Worm (Caenorhabditis elegans) whole organism, L1 larva: Measurements from ENCODE around the gene nhr-156.

Experiments
- dsc-1 ChIP-seq: sonication (generic microtip); optimal IDR thresholded peaks from 2 replicates; lab custom pipeline; 2016; ENCODE audit warnings: mild to moderate bottlenecking, missing genetic modification characterization, missing compliant biosample characterization
- lin-35 ChIP-seq, 2 experiments: fragments of 150-350 bp; optimal IDR thresholded peaks; 2 replicates each; lab custom pipeline; 2014; ENCODE audit warnings: missing biosample characterization in 2 of 2, missing genetic modification characterization in 2 of 2, missing genetic modification reagents in 2 of 2
- lsy-2 ChIP-seq, 2 experiments: fragments of 150-350 bp; optimal IDR thresholded peaks; 2 replicates each; lab custom pipeline; 2014; ENCODE audit warnings: missing biosample characterization in 2 of 2, missing genetic modification characterization in 2 of 2
- mab-9 ChIP-seq: fragments of 200-800 bp; sonication (Bioruptor generic); IDR thresholded peaks from 2 replicates; pipeline ENCODE4 v1.3.6; 2022; ENCODE audit warnings: missing genetic modification reagents, missing genetic modification characterization, missing compliant biosample characterization
- pax-3 ChIP-seq: fragments of 200-800 bp; sonication (Bioruptor generic); optimal IDR thresholded peaks from 2 replicates; lab custom pipeline; 2018; ENCODE audit warnings: mild to moderate bottlenecking, missing genetic modification characterization, moderate library complexity, missing compliant biosample characterization
- unc-62 ChIP-seq: fragments of 150-350 bp; optimal IDR thresholded peaks from 2 replicates; lab custom pipeline; 2014; ENCODE audit warnings: missing biosample characterization, missing genetic modification reagents, missing genetic modification characterization
- ztf-4 ChIP-seq: fragments of 150-350 bp; optimal IDR thresholded peaks from 2 replicates; lab custom pipeline; 2014; ENCODE audit warnings: missing biosample characterization, missing genetic modification characterization

DNA sequence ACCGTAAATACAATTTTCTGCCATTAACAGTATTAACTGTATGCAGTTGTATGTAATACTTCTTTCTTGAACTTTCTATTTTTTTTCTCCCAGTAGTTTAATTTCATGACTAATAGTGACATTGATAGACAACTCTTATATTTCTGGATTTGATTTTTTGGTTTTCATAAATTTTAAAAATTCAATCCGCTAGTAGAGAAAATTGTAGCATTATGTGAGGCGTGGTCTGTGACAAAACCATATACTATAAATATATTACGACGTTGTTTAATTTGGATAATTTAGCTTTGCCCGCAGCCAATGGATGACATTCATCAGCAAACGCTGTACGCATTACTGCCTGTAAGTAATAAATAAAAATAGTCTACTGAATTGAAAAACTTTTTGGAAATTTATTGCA, 23.2 kb downstream of the nhr-156 start, which contains the start of gene srx-64:
- TF ChIP-seq pax-3 (tag; lab: Kevin White, UChicago): no peak
- TF ChIP-seq ztf-4 (tag; lab: Kevin White, UChicago): no peak
- no peak for TF ChIP-seq dsc-1 (tag; lab: Kevin White, UChicago)
- no peak for TF ChIP-seq lsy-2 (tag; optimal IDR thresholded peaks at IDR 0.05; lab: Kevin White, UChicago)
- TF ChIP-seq unc-62: no peak
- TF ChIP-seq mab-9 (GFP tag; lab: Robert Waterston, UW): no peak
- no peak for TF ChIP-seq lin-35 (GFP tag; optimal IDR thresholded peaks at IDR 0.05; lab: Kevin White, UChicago)
